Fruit fly (Drosophila melanogaster) whole organism, pupa: ENCODE data around the gene CG5191.

Experiments
- CG10348 ChIP-seq: fragments of 200-800 bp; sonication (Bioruptor generic); IDR thresholded peaks from 2 replicates; pipeline ENCODE4 v1.3.6; 2022; ENCODE audit warnings: missing biosample characterization, missing genetic modification characterization
- CG12605 ChIP-seq: fragments of 200-800 bp; sonication (Bioruptor generic); IDR thresholded peaks from 2 replicates; pipeline ENCODE4 v1.3.6; 2022; ENCODE audit warnings: missing biosample characterization, missing genetic modification characterization
- CG13204 ChIP-seq: fragments of 200-800 bp; sonication (Bioruptor generic); optimal IDR thresholded peaks from 2 replicates; lab custom pipeline; 2018; ENCODE audit warnings: missing biosample characterization, mild to moderate bottlenecking, missing genetic modification characterization, moderate library complexity
- CG14655 ChIP-seq: fragments of 200-800 bp; sonication (Bioruptor generic); optimal IDR thresholded peaks from 3 replicates; lab custom pipeline; 2017; ENCODE audit warnings: mild to moderate bottlenecking, missing biosample characterization, missing genetic modification reagents, missing genetic modification characterization
- CG15710 ChIP-seq: fragments of 200-800 bp; sonication (Bioruptor generic); optimal IDR thresholded peaks from 2 replicates; lab custom pipeline; 2018; ENCODE audit warnings: missing biosample characterization, mild to moderate bottlenecking, missing genetic modification characterization, moderate library complexity
- CG17806 ChIP-seq: fragments of 200-800 bp; sonication (Bioruptor generic); optimal IDR thresholded peaks from 2 replicates; lab custom pipeline; 2018; ENCODE audit warnings: missing biosample characterization, mild to moderate bottlenecking, missing genetic modification characterization, moderate library complexity
- CG32121 ChIP-seq: fragments of 200-800 bp; sonication (Bioruptor generic); IDR thresholded peaks from 2 replicates; pipeline ENCODE4 v1.3.6; 2022; ENCODE audit warnings: missing biosample characterization, missing genetic modification characterization
- CG34367 ChIP-seq: fragments of 200-800 bp; sonication (Bioruptor generic); optimal IDR thresholded peaks from 2 replicates; lab custom pipeline; 2018; ENCODE audit warnings: missing biosample characterization, mild to moderate bottlenecking, missing genetic modification characterization
- CG4496 ChIP-seq: fragments of 200-800 bp; sonication (Bioruptor generic); IDR thresholded peaks from 3 replicates; pipeline ENCODE4 v1.3.6; 2022; ENCODE audit warnings: missing biosample characterization, missing genetic modification characterization
- CG8159 ChIP-seq: fragments of 200-800 bp; sonication (Bioruptor generic); optimal IDR thresholded peaks from 3 replicates; lab custom pipeline; 2018; ENCODE audit warnings: missing biosample characterization, mild to moderate bottlenecking, missing genetic modification characterization, moderate library complexity
- CG8301 ChIP-seq: fragments of 200-800 bp; sonication (Bioruptor generic); optimal IDR thresholded peaks from 2 replicates; lab custom pipeline; 2018; ENCODE audit warnings: missing biosample characterization, mild to moderate bottlenecking, missing genetic modification characterization
- CG9948 ChIP-seq: fragments of 200-800 bp; sonication (Bioruptor generic); optimal IDR thresholded peaks from 2 replicates; lab custom pipeline; 2018; ENCODE audit warnings: missing biosample characterization, mild to moderate bottlenecking, missing genetic modification characterization, moderate library complexity
- D1 ChIP-seq: fragments of 200-800 bp; sonication (Bioruptor generic); optimal IDR thresholded peaks from 2 replicates; lab custom pipeline; 2018; ENCODE audit warnings: missing biosample characterization, mild to moderate bottlenecking, missing genetic modification characterization, moderate library complexity
- EcR ChIP-seq: fragments of 200-800 bp; sonication (Bioruptor generic); optimal IDR thresholded peaks from 3 replicates; lab custom pipeline; 2019; ENCODE audit warnings: missing biosample characterization, missing genetic modification characterization, mild to moderate bottlenecking, moderate library complexity, missing genetic modification reagents
- Ets98B ChIP-seq: fragments of 200-800 bp; sonication (Bioruptor generic); IDR thresholded peaks from 2 replicates; pipeline ENCODE4 v1.3.6; 2022; ENCODE audit warnings: missing biosample characterization, missing genetic modification characterization
- Pif1A ChIP-seq: fragments of 200-800 bp; sonication (Bioruptor generic); optimal IDR thresholded peaks from 3 replicates; lab custom pipeline; 2016; ENCODE audit warnings: missing biosample characterization, missing genetic modification characterization
- Pif1B ChIP-seq: fragments of 200-800 bp; sonication (Bioruptor generic); optimal IDR thresholded peaks from 3 replicates; lab custom pipeline; 2016; ENCODE audit warnings: missing biosample characterization, missing genetic modification characterization
- Snoo ChIP-seq: fragments of 200-800 bp; sonication (Bioruptor generic); optimal IDR thresholded peaks from 3 replicates; lab custom pipeline; 2017; ENCODE audit warnings: missing biosample characterization, mild to moderate bottlenecking, missing genetic modification characterization, inconsistent platforms
- fd96Ca ChIP-seq: fragments of 200-800 bp; sonication (Bioruptor generic); IDR thresholded peaks from 3 replicates; pipeline ENCODE4 v1.3.6; 2022; ENCODE audit warnings: missing biosample characterization, missing genetic modification characterization
- gl ChIP-seq: fragments of 200-800 bp; sonication (Bioruptor generic); optimal IDR thresholded peaks from 2 replicates; lab custom pipeline; 2018; ENCODE audit warnings: missing biosample characterization, mild to moderate bottlenecking, missing genetic modification characterization
- rn ChIP-seq: fragments of 200-800 bp; sonication (Bioruptor generic); IDR thresholded peaks from 2 replicates; pipeline ENCODE4 v1.3.6; 2022; ENCODE audit warnings: missing biosample characterization, missing genetic modification characterization

The CG5191 gene

dm6 chr3R:20558106-20558489 is 2.6 kb upstream of the CG5191 start:
- TF ChIP-seq Pif1A (no peak), Snoo (tag; lab: Kevin White, UChicago) (no peak), CG12605 (GFP tag; lab: Robert Waterston, UW) (no peak), D1 (tag; lab: Kevin White, UChicago) (no peak)

DNA sequence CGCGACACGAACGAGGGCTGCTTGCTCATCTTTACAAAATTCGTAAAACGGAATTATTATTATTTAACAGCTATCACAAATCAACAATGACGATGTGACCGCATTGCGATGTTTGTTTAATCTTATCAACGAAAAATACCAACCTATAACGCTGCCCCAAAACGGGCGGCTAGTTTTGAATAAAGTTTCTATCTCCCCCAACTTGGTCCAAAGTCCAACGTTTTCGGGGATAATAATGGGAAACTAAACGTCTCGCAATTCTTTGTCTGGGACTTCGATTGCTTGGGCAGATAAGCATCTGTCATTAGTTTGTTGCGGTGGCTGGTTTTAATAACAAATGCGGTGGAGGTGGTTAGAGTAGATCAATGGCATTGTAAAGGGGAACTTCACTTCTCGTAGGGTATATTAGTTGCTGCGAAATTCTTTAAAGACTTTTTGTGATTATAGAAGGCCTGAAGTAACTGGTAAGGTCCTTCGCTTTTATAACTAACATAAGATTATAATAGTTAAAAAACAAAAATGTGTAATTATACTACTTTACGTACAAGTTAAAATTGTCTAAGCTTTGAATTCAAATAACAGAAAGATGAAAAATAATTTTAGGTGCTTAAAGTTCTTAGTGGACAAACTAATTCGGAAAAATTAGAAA is 522 bp upstream of the CG5191 start, which contains the start of gene CG15922:
Gene CG15922, minus strand, starts transcription at position 262 of the 649 bp plus-strand sequence.
- TF ChIP-seq CG4496 (GFP tag; lab: Robert Waterston, UW) (no peak), CG34367 (no peak), CG8159 (tag; lab: Kevin White, UChicago) (peak; percentile 3), CG15710 (tag; lab: Kevin White, UChicago) (no peak), Ets98B (GFP tag; lab: Robert Waterston, UW) (no peak), gl (peak; percentile 46), CG9948 (no peak), CG8301 (tag; lab: Kevin White, UChicago) (peak; percentile 3), CG13204 (no peak), Pif1B (GFP tag; lab: Kevin White, UChicago) (peak; percentile 6), EcR (GFP tag; lab: Kevin White, UChicago) (no peak), fd96Ca (GFP tag; lab: Robert Waterston, UW) (peak; percentile 52; the same call in 2 of the 3 replicates), Snoo (tag; lab: Kevin White, UChicago) (peak; percentile 7), CG32121 (GFP tag; lab: Robert Waterston, UW) (peak; percentile 19; the same call in 1 of the 2 replicates), CG17806 (tag; lab: Kevin White, UChicago) (peak; percentile 1), CG14655 (GFP tag; lab: Kevin White, UChicago) (peak; percentile 46), CG10348 (GFP tag; lab: Robert Waterston, UW) (no peak)
- TF ChIP-seq, all 21 proteins: peak for 9

DNA sequence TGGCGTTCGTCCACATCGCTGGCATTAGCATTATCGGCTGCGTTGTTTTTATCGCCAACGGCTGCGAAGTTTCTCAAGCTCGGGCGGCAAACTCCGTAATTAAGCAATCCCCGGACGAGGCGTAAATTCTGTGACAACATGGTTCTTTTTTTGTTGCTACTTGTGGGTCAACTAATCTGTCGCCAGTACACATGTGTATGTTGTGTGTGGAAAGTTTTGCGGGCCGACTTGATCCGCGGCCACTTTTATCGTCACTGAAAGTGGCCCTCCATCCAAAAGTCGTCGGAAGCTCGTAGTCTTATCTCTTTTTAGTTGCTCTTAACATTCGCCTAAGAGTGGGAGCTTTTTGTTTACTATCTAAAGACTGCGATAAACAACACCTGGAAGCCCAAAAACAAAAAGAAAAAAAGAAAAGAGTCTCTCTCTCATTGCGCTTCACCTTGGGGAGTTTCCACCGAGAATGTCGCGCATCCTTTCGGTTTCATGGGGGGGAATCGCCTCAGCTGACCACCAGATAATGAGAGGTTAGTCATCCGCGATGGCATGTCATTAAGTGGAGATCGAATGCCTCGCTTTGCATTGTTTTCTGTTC is 3.3 kb downstream of the CG5191 start, which contains the start of gene CG10877:
Gene CG10877, minus strand, starts transcription at position 238 of the 592 bp plus-strand sequence.
- TF ChIP-seq fd96Ca (GFP tag; lab: Robert Waterston, UW) = no peak
- no peak for TF ChIP-seq CG34367
- 0 out of 3 replicates have a peak, but pooled peaks have one; percentile 19 for TF ChIP-seq CG4496 (GFP tag; lab: Robert Waterston, UW)
- TF ChIP-seq D1 (tag; lab: Kevin White, UChicago) = no peak
- TF ChIP-seq CG14655 (GFP tag; lab: Kevin White, UChicago) = no peak
- TF ChIP-seq rn (GFP tag; lab: Robert Waterston, UW) = no peak
- TF ChIP-seq Ets98B (GFP tag; lab: Robert Waterston, UW) = no peak
- 0 out of 2 replicates have a peak, but pooled peaks have one; percentile 26 for TF ChIP-seq CG12605 (GFP tag; lab: Robert Waterston, UW)
- no peak for TF ChIP-seq CG17806 (tag; lab: Kevin White, UChicago)
- TF ChIP-seq CG9948 = no peak
- no peak for TF ChIP-seq Pif1B (GFP tag; lab: Kevin White, UChicago)
- TF ChIP-seq gl = no peak
- TF ChIP-seq CG10348 (GFP tag; lab: Robert Waterston, UW) = no peak
- TF ChIP-seq EcR (GFP tag; lab: Kevin White, UChicago) = peak; percentile 85
- peak; percentile 33 for TF ChIP-seq Pif1A
- TF ChIP-seq Snoo (tag; lab: Kevin White, UChicago) = no peak
- no peak for TF ChIP-seq CG8301 (tag; lab: Kevin White, UChicago)
- peak; percentile 2 for TF ChIP-seq CG13204
- TF ChIP-seq CG8159 (tag; lab: Kevin White, UChicago) = peak; percentile 9
- TF ChIP-seq CG15710 (tag; lab: Kevin White, UChicago) = peak; percentile 19
- no peak for TF ChIP-seq CG32121 (GFP tag; lab: Robert Waterston, UW)

DNA sequence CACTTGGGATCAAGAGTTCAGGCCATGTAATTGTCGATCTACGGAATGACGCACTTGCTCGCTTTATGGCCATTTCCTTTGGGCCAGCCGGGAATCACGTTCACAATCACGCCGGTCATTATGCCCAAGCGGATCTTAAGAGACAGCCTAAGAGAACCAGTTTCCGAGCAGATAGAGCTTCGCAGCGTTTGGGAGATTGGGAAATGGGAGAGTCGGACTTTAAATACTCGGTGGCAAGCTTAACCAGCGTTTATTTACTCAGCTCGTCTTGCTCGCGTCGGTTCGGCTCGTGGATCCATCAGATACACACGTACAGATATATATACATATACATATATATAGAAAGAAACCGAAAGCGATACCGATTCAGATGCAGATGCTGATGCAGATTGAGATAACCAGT is 4.9 kb downstream of the CG5191 start:
- peak; percentile 21 for TF ChIP-seq Pif1A
- TF ChIP-seq CG10348 (GFP tag; lab: Robert Waterston, UW) = no peak
- no peak for TF ChIP-seq CG17806 (tag; lab: Kevin White, UChicago)
- no peak for TF ChIP-seq CG8301 (tag; lab: Kevin White, UChicago)
- no peak for TF ChIP-seq D1 (tag; lab: Kevin White, UChicago)
- TF ChIP-seq CG8159 (tag; lab: Kevin White, UChicago) = no peak
- no peak for TF ChIP-seq CG9948
- TF ChIP-seq CG12605 (GFP tag; lab: Robert Waterston, UW) = no peak
- peak; percentile 54; the same call in 1 of the 2 replicates for TF ChIP-seq Ets98B (GFP tag; lab: Robert Waterston, UW)
- TF ChIP-seq rn (GFP tag; lab: Robert Waterston, UW) = no peak
- 0 out of 3 replicates have a peak, but pooled peaks have one; percentile 30 for TF ChIP-seq CG4496 (GFP tag; lab: Robert Waterston, UW)
- TF ChIP-seq CG13204 = no peak
- peak; percentile 68 for TF ChIP-seq Pif1B (GFP tag; lab: Kevin White, UChicago)
- no peak for TF ChIP-seq gl
- TF ChIP-seq CG32121 (GFP tag; lab: Robert Waterston, UW) = 0 out of 2 replicates have a peak, but pooled peaks have one; percentile 23
- no peak for TF ChIP-seq CG34367
- TF ChIP-seq EcR (GFP tag; lab: Kevin White, UChicago) = peak; percentile 54
- peak; percentile 16 for TF ChIP-seq CG14655 (GFP tag; lab: Kevin White, UChicago)
- TF ChIP-seq CG15710 (tag; lab: Kevin White, UChicago) = no peak
- peak; percentile 18 for TF ChIP-seq Snoo (tag; lab: Kevin White, UChicago)
- no peak; the same call in 2 of the 3 replicates for TF ChIP-seq fd96Ca (GFP tag; lab: Robert Waterston, UW)
